Worm (Caenorhabditis elegans): ENCODE data around the gene nhr-1.

ce11 chrX:17466615-17467014 is 47.2 kb upstream of the nhr-1 start, which contains the start of gene ZK54.3:
- TF ChIP-seq tab-1 (GFP tag; IDR thresholded peaks at IDR 0.05): no peak
- no peak for TF ChIP-seq ref-1 (GFP tag; conservative IDR thresholded peaks at IDR 0.05)
- no peak for TF ChIP-seq klf-2 (GFP tag; conservative IDR thresholded peaks at IDR 0.05)
- no peak for TF ChIP-seq cog-1 (tag; optimal IDR thresholded peaks at IDR 0.05)
- no peak for TF ChIP-seq T22C8.4 (GFP tag; IDR thresholded peaks at IDR 0.05)
